Fruit fly (Drosophila melanogaster): Measurements from ENCODE around the gene CG10969.

dm6 chr3L:12814806-12815205 is 33.9 kb upstream of the CG10969 start:
- TF ChIP-seq pan (optimal IDR thresholded peaks at IDR 0.05) (no peak), usp (GFP tag; optimal IDR thresholded peaks at IDR 0.05) (no peak), CG8478 (optimal IDR thresholded peaks at IDR 0.05) (no peak), Dll (optimal IDR thresholded peaks at IDR 0.05) (no peak), psq (optimal IDR thresholded peaks at IDR 0.05) (no peak), EcR (GFP tag; optimal IDR thresholded peaks at IDR 0.05) (no peak)
